Fruit fly (Drosophila melanogaster) whole organism, embryonic: ENCODE results near the gene Cap-H2.

Experiments used
- Abd-B ChIP-seq: fragments of 200-800 bp; sonication (Bioruptor generic); optimal IDR thresholded peaks from 2 replicates; lab custom pipeline; 2018; ENCODE audit warnings: missing biosample characterization, mild to moderate bottlenecking, missing genetic modification characterization, moderate library complexity
- Bdp1 ChIP-seq: fragments of 200-800 bp; sonication (Bioruptor generic); optimal IDR thresholded peaks from 3 replicates; lab custom pipeline; 2016; ENCODE audit warnings: missing biosample characterization, missing genetic modification characterization
- CG10959 ChIP-seq: fragments of 200-800 bp; sonication (Bioruptor generic); IDR thresholded peaks from 2 replicates; pipeline ENCODE4 v1.3.6; 2022; ENCODE audit warnings: missing biosample characterization, missing genetic modification characterization
- CG11695 ChIP-seq: fragments of 200-800 bp; sonication (Bioruptor generic); IDR thresholded peaks from 3 replicates; pipeline ENCODE4 v1.3.6; 2022; ENCODE audit warnings: missing biosample characterization, missing genetic modification characterization
- CG12236 ChIP-seq: fragments of 200-800 bp; sonication (Bioruptor generic); optimal IDR thresholded peaks from 2 replicates; lab custom pipeline; 2016; ENCODE audit warnings: missing biosample characterization, missing genetic modification characterization
- CG13424 ChIP-seq: fragments of 200-800 bp; sonication (Bioruptor generic); optimal IDR thresholded peaks from 2 replicates; lab custom pipeline; 2019; ENCODE audit warnings: missing biosample characterization, mild to moderate bottlenecking, missing genetic modification characterization, moderate library complexity
- CG1603 ChIP-seq: fragments of 200-800 bp; sonication (Bioruptor generic); optimal IDR thresholded peaks from 2 replicates; lab custom pipeline; 2019; ENCODE audit warnings: missing biosample characterization, mild to moderate bottlenecking, missing genetic modification characterization, moderate library complexity
- CG32772 ChIP-seq: fragments of 200-800 bp; sonication (Bioruptor generic); IDR thresholded peaks from 2 replicates; pipeline ENCODE4 v1.3.6; 2022; ENCODE audit warnings: missing biosample characterization, missing genetic modification characterization
- CG4617 ChIP-seq: fragments of 200-800 bp; sonication (Bioruptor generic); optimal IDR thresholded peaks from 3 replicates; lab custom pipeline; 2016; ENCODE audit warnings: missing biosample characterization, missing genetic modification characterization, borderline replicate concordance
- CG4854 ChIP-seq: fragments of 200-800 bp; sonication (Bioruptor generic); optimal IDR thresholded peaks from 2 replicates; lab custom pipeline; 2016; ENCODE audit warnings: missing biosample characterization, missing genetic modification characterization, inconsistent platforms
- CG7745 ChIP-seq: fragments of 200-800 bp; sonication (Bioruptor generic); optimal IDR thresholded peaks from 2 replicates; lab custom pipeline; 2018; ENCODE audit warnings: missing biosample characterization, mild to moderate bottlenecking, missing genetic modification characterization, moderate library complexity
- CG8388 ChIP-seq: fragments of 200-800 bp; sonication (Bioruptor generic); optimal IDR thresholded peaks from 2 replicates; lab custom pipeline; 2019; ENCODE audit warnings: missing biosample characterization, mild to moderate bottlenecking, missing genetic modification characterization, moderate library complexity
- CG8478 ChIP-seq: fragments of >200 bp; optimal IDR thresholded peaks from 2 replicates; lab custom pipeline; 2018
- CG9817 ChIP-seq: fragments of 200-800 bp; sonication (Bioruptor generic); optimal IDR thresholded peaks from 2 replicates; lab custom pipeline; 2018; ENCODE audit warnings: missing biosample characterization, mild to moderate bottlenecking, missing genetic modification characterization, moderate library complexity
- Dip3 ChIP-seq: fragments of 200-800 bp; sonication (Bioruptor generic); optimal IDR thresholded peaks from 3 replicates; lab custom pipeline; 2016; ENCODE audit warnings: missing biosample characterization, missing genetic modification characterization
- Doc2 ChIP-seq: fragments of 200-800 bp; sonication (Bioruptor generic); IDR thresholded peaks from 2 replicates; pipeline ENCODE4 v1.3.6; 2022; ENCODE audit warnings: missing biosample characterization, missing genetic modification characterization
- Hand ChIP-seq: fragments of 200-800 bp; sonication (Bioruptor generic); optimal IDR thresholded peaks from 2 replicates; lab custom pipeline; 2017; ENCODE audit warnings: mild to moderate bottlenecking, missing biosample characterization, missing genetic modification reagents, missing genetic modification characterization
- HmgZ ChIP-seq: fragments of 200-800 bp; sonication (Bioruptor generic); optimal IDR thresholded peaks from 2 replicates; lab custom pipeline; 2018; ENCODE audit warnings: missing biosample characterization, mild to moderate bottlenecking, missing genetic modification characterization
- Jarid2 ChIP-seq: fragments of 200-800 bp; sonication (Bioruptor generic); optimal IDR thresholded peaks from 3 replicates; lab custom pipeline; 2017; ENCODE audit warnings: mild to moderate bottlenecking, missing biosample characterization, missing genetic modification reagents, missing genetic modification characterization
- Lhr ChIP-seq: fragments of 200-800 bp; sonication (Bioruptor generic); optimal IDR thresholded peaks from 3 replicates; lab custom pipeline; 2017; ENCODE audit warnings: mild to moderate bottlenecking, missing biosample characterization, missing genetic modification reagents, missing genetic modification characterization
- Lim3 ChIP-seq: fragments of 200-800 bp; sonication (Bioruptor generic); IDR thresholded peaks from 2 replicates; pipeline ENCODE4 v1.3.6; 2022; ENCODE audit warnings: missing biosample characterization, missing genetic modification characterization
- Med ChIP-seq: fragments of 200-800 bp; sonication (Bioruptor generic); peaks from one replicate; lab custom pipeline; 2016; ENCODE audit warnings: missing biosample characterization, missing genetic modification characterization, mild to moderate bottlenecking, inconsistent platforms, moderate library complexity
- Nf-YA ChIP-seq: fragments of 200-800 bp; sonication (Bioruptor generic); IDR thresholded peaks from 2 replicates; pipeline ENCODE4 v1.3.6; 2022; ENCODE audit warnings: missing biosample characterization, missing genetic modification characterization
- Oli ChIP-seq: fragments of 200-800 bp; sonication (Bioruptor generic); optimal IDR thresholded peaks from 2 replicates; lab custom pipeline; 2018; ENCODE audit warnings: missing biosample characterization, mild to moderate bottlenecking, missing genetic modification characterization, moderate library complexity
- Opbp ChIP-seq: fragments of 200-800 bp; sonication (Bioruptor generic); IDR thresholded peaks from 3 replicates; pipeline ENCODE4 v1.3.6; 2022; ENCODE audit warnings: missing biosample characterization, missing genetic modification characterization; ENCODE audit not compliant: partially characterized antibody
- Rfx ChIP-seq: fragments of 200-800 bp; sonication (Bioruptor generic); IDR thresholded peaks from 2 replicates; pipeline ENCODE4 v1.3.6; 2022; ENCODE audit warnings: missing biosample characterization, missing genetic modification characterization
- Sox100B ChIP-seq: fragments of 200-800 bp; sonication (Bioruptor generic); optimal IDR thresholded peaks from 3 replicates; lab custom pipeline; 2018; ENCODE audit warnings: missing biosample characterization, mild to moderate bottlenecking, missing genetic modification characterization
- Stat92E ChIP-seq, 3 experiments: fragments of >200 bp in 2 of 3; fragments of 200-800 bp in 1 of 3; sonication (Bioruptor generic) in 1 of 3; optimal IDR thresholded peaks; 2 replicates each; lab custom pipeline; 2017 to 2019; ENCODE audit warnings: missing biosample characterization in 3 of 3, missing genetic modification characterization in 3 of 3, mild to moderate bottlenecking in 1 of 3, moderate library complexity in 1 of 3
- Usf ChIP-seq: fragments of 200-800 bp; sonication (Bioruptor generic); optimal IDR thresholded peaks from 2 replicates; lab custom pipeline; 2017; ENCODE audit warnings: missing genotype, missing biosample characterization, missing genetic modification characterization
- ac ChIP-seq: fragments of 200-800 bp; sonication (Bioruptor generic); optimal IDR thresholded peaks from 3 replicates; lab custom pipeline; 2017; ENCODE audit warnings: missing biosample characterization, mild to moderate bottlenecking, missing genetic modification characterization
- ap ChIP-seq: fragments of 200-800 bp; sonication (Bioruptor generic); IDR thresholded peaks from 2 replicates; pipeline ENCODE4 v1.3.6; 2022; ENCODE audit warnings: missing biosample characterization, missing genetic modification characterization
- ash1 ChIP-seq: fragments of 200-800 bp; sonication (Bioruptor generic); optimal IDR thresholded peaks from 2 replicates; lab custom pipeline; 2018; ENCODE audit warnings: missing biosample characterization, mild to moderate bottlenecking, missing genetic modification characterization
- btn ChIP-seq: fragments of 200-800 bp; sonication (Bioruptor generic); optimal IDR thresholded peaks from 2 replicates; lab custom pipeline; 2016; ENCODE audit warnings: missing biosample characterization, missing genetic modification characterization
- crol ChIP-seq: fragments of 200-800 bp; sonication (Bioruptor generic); IDR thresholded peaks from 2 replicates; pipeline ENCODE4 v1.3.6; 2022; ENCODE audit warnings: missing biosample characterization, missing genetic modification characterization
- fd3F ChIP-seq: fragments of 200-800 bp; sonication (Bioruptor generic); optimal IDR thresholded peaks from 2 replicates; lab custom pipeline; 2018; ENCODE audit warnings: missing biosample characterization, mild to moderate bottlenecking, missing genetic modification characterization, moderate library complexity
- hkb ChIP-seq, 2 experiments: fragments of 200-800 bp in 1 of 2; fragments of >200 bp in 1 of 2; sonication (Bioruptor generic) in 1 of 2; IDR thresholded peaks in 1 of 2; optimal IDR thresholded peaks in 1 of 2; 2 replicates each; pipeline versions ENCODE4 v1.3.6 to Lab custom; 2017 to 2022; ENCODE audit warnings: missing biosample characterization in 1 of 2, missing genetic modification characterization in 1 of 2
- lov ChIP-seq, 2 experiments: fragments of 200-800 bp in 1 of 2; fragments of >200 bp in 1 of 2; sonication (Bioruptor generic) in 1 of 2; IDR thresholded peaks in 1 of 2; optimal IDR thresholded peaks in 1 of 2; 2 replicates in 1 of 2; 3 replicates in 1 of 2; pipeline versions ENCODE4 v1.3.6 to Lab custom; 2017 to 2022; ENCODE audit warnings: missing biosample characterization in 1 of 2, missing genetic modification characterization in 1 of 2
- mld ChIP-seq: fragments of 200-800 bp; sonication (Bioruptor generic); IDR thresholded peaks from 3 replicates; pipeline ENCODE4 v1.3.6; 2022; ENCODE audit warnings: missing biosample characterization, missing genetic modification characterization; ENCODE audit not compliant: partially characterized antibody
- pita ChIP-seq: fragments of 200-800 bp; sonication (Bioruptor generic); optimal IDR thresholded peaks from 2 replicates; lab custom pipeline; 2017; ENCODE audit warnings: missing biosample characterization, mild to moderate bottlenecking, missing genetic modification characterization
- sd ChIP-seq: fragments of 200-800 bp; sonication (Bioruptor generic); optimal IDR thresholded peaks from 3 replicates; lab custom pipeline; 2018; ENCODE audit warnings: missing biosample characterization, mild to moderate bottlenecking, missing genetic modification characterization, moderate library complexity
- sens-2 ChIP-seq: fragments of 200-800 bp; sonication (Bioruptor generic); IDR thresholded peaks from 2 replicates; pipeline ENCODE4 v1.3.6; 2022; ENCODE audit warnings: missing biosample characterization, missing genetic modification characterization
- sim ChIP-seq: fragments of 200-800 bp; sonication (Bioruptor generic); IDR thresholded peaks from 2 replicates; pipeline ENCODE4 v1.3.6; 2022; ENCODE audit warnings: missing biosample characterization, missing genetic modification characterization
- sisA ChIP-seq: fragments of 200-800 bp; sonication (Bioruptor generic); IDR thresholded peaks from 2 replicates; pipeline ENCODE4 v1.3.6; 2022; ENCODE audit warnings: missing biosample characterization, missing genetic modification characterization
- sna ChIP-seq: fragments of 200-800 bp; sonication (Bioruptor generic); IDR thresholded peaks from 2 replicates; pipeline ENCODE4 v1.3.6; 2022; ENCODE audit warnings: missing biosample characterization, missing genetic modification characterization; ENCODE audit not compliant: partially characterized antibody
- sr ChIP-seq: fragments of 200-800 bp; sonication (Bioruptor generic); IDR thresholded peaks from 3 replicates; pipeline ENCODE4 v1.3.6; 2022; ENCODE audit warnings: missing biosample characterization, missing genetic modification characterization
- usp ChIP-seq: fragments of >200 bp; optimal IDR thresholded peaks from 2 replicates; lab custom pipeline; 2017; ENCODE audit warnings: missing biosample characterization, missing genetic modification characterization
- vvl ChIP-seq: fragments of 200-800 bp; sonication (Bioruptor generic); IDR thresholded peaks from 2 replicates; pipeline ENCODE4 v1.3.6; 2022; ENCODE audit warnings: missing biosample characterization, missing genetic modification characterization

Gene Cap-H2

dm6 chr3R:10760966-10761855 is at the start of gene Cap-H2, which contains the start of gene MED7 (continued):
- TF ChIP-seq usp (GFP tag; lab: Kevin White, UChicago), result no peak
- peak; percentile 66; the same call in 2 of the 3 replicates for TF ChIP-seq CG11695 (GFP tag; lab: Robert Waterston, UW)
- TF ChIP-seq mld, result peak; percentile 89
- peak; percentile 11 for TF ChIP-seq CG8478 (lab: Kevin White, UChicago)
- peak; percentile 41 for TF ChIP-seq Sox100B (GFP tag; lab: Kevin White, UChicago)
- peak; percentile 87 for TF ChIP-seq sisA (GFP tag; lab: Robert Waterston, UW)
- peak; percentile 67 for TF ChIP-seq Oli (tag; lab: Kevin White, UChicago)
- no peak for TF ChIP-seq Doc2 (GFP tag; lab: Robert Waterston, UW)
- peak; percentile 44 for TF ChIP-seq CG12236 (GFP tag; lab: Kevin White, UChicago)
- TF ChIP-seq Lim3 (GFP tag; lab: Robert Waterston, UW), result no peak
- peak; percentile 98 for TF ChIP-seq CG4617 (GFP tag; lab: Kevin White, UChicago)
- TF ChIP-seq CG8388 (GFP tag; lab: Kevin White, UChicago), result no peak
- TF ChIP-seq sim (GFP tag; lab: Robert Waterston, UW), result no peak
- no peak for TF ChIP-seq Hand (GFP tag; lab: Kevin White, UChicago)
- TF ChIP-seq btn (GFP tag; lab: Kevin White, UChicago), result peak; percentile 11
- TF ChIP-seq CG7745 (tag; lab: Kevin White, UChicago), result no peak
- peak; percentile 100 for TF ChIP-seq sna (GFP tag; lab: Robert Waterston, UW)
- TF ChIP-seq Stat92E (GFP tag; optimal IDR thresholded peaks at IDR 0.05; lab: Kevin White, UChicago), result peak in 1 of 3 experiments; percentile 89
- TF ChIP-seq CG1603 (tag; lab: Kevin White, UChicago), result peak; percentile 80
- TF ChIP-seq Jarid2 (GFP tag; lab: Kevin White, UChicago), result no peak
- TF ChIP-seq Med (GFP tag; lab: Kevin White, UChicago), result peak; percentile 98
- TF ChIP-seq CG9817 (tag; lab: Kevin White, UChicago), result peak; percentile 84
- TF ChIP-seq crol (GFP tag; lab: Robert Waterston, UW), result no peak
- TF ChIP-seq Usf (GFP tag; lab: Kevin White, UChicago), result peak; percentile 57
- TF ChIP-seq sr (GFP tag; lab: Robert Waterston, UW), result no peak
- peak; percentile 58; the same call in 1 of the 2 replicates for TF ChIP-seq ap (GFP tag; lab: Robert Waterston, UW)
- peak; percentile 86 for TF ChIP-seq CG13424 (tag; lab: Kevin White, UChicago)
- TF ChIP-seq HmgZ (tag; lab: Kevin White, UChicago), result peak; percentile 74
- peak; percentile 59 for TF ChIP-seq hkb (optimal IDR thresholded peaks at IDR 0.05; lab: Kevin White, UChicago)
- TF ChIP-seq hkb (GFP tag; IDR thresholded peaks at IDR 0.05; lab: Robert Waterston, UW), result peak; percentile 56
- TF ChIP-seq Rfx, result peak; percentile 91
- no peak for TF ChIP-seq sd (tag; lab: Kevin White, UChicago)
- TF ChIP-seq vvl (GFP tag; lab: Robert Waterston, UW), result peak; percentile 88
- TF ChIP-seq Opbp (GFP tag; lab: Robert Waterston, UW), result peak; percentile 96
- TF ChIP-seq CG4854, result peak; percentile 76
- no peak for TF ChIP-seq ac
- peak; percentile 17; the same call in 1 of the 2 replicates for TF ChIP-seq Nf-YA (GFP tag; lab: Robert Waterston, UW)
- TF ChIP-seq sens-2 (GFP tag; lab: Robert Waterston, UW), result peak; percentile 46; the same call in 1 of the 2 replicates
- TF ChIP-seq CG10959 (GFP tag; lab: Robert Waterston, UW), result no peak; the same call in 1 of the 2 replicates
- peak; percentile 71 for TF ChIP-seq Dip3
- TF ChIP-seq ash1 (GFP tag; lab: Kevin White, UChicago), result peak; percentile 50
- TF ChIP-seq Bdp1 (GFP tag; lab: Kevin White, UChicago), result peak; percentile 70
- TF ChIP-seq fd3F (GFP tag; lab: Kevin White, UChicago), result peak; percentile 57
- TF ChIP-seq pita (GFP tag; lab: Kevin White, UChicago), result no peak
- TF ChIP-seq lov (optimal IDR thresholded peaks at IDR 0.05; lab: Kevin White, UChicago), result no peak
- 0 out of 3 replicates have a peak, but pooled peaks have one; percentile 27 for TF ChIP-seq lov (GFP tag; IDR thresholded peaks at IDR 0.05; lab: Robert Waterston, UW)
- TF ChIP-seq CG32772 (GFP tag; lab: Robert Waterston, UW), result peak; percentile 75
- peak; percentile 84 for TF ChIP-seq Abd-B (GFP tag; lab: Kevin White, UChicago)
- peak; percentile 57 for TF ChIP-seq Lhr (GFP tag; lab: Kevin White, UChicago)
